Worm (Caenorhabditis elegans) whole organism, L2 larva: ENCODE measurements around the gene mltn-7.

Source experiments
- Y55F3AM.14 ChIP-seq: fragments of 200-800 bp; sonication (Bioruptor generic); optimal IDR thresholded peaks from 2 replicates; lab custom pipeline; 2018; ENCODE audit warnings: mild to moderate bottlenecking, missing genetic modification characterization, missing compliant biosample characterization
- ZK546.5 ChIP-seq: sonication (generic microtip); optimal IDR thresholded peaks from 2 replicates; lab custom pipeline; 2017; ENCODE audit warnings: missing biosample characterization, missing genetic modification characterization
- alr-1 ChIP-seq: fragments of 150-350 bp; optimal IDR thresholded peaks from 2 replicates; lab custom pipeline; 2014; ENCODE audit warnings: missing biosample characterization, missing genetic modification characterization
- aly-2 ChIP-seq: fragments of 150-350 bp; optimal IDR thresholded peaks from 2 replicates; lab custom pipeline; 2014; ENCODE audit warnings: missing biosample characterization, missing genetic modification characterization
- ama-1 ChIP-seq: fragments of 150-350 bp; optimal IDR thresholded peaks from 2 replicates; lab custom pipeline; 2018; ENCODE audit warnings: inconsistent platforms
- ceh-82 ChIP-seq: fragments of 150-350 bp; optimal IDR thresholded peaks from 2 replicates; lab custom pipeline; 2014; ENCODE audit warnings: missing biosample characterization, missing genetic modification characterization
- dmd-4 ChIP-seq: sonication (generic microtip); optimal IDR thresholded peaks from 2 replicates; lab custom pipeline; 2017; ENCODE audit warnings: missing biosample characterization, missing genetic modification characterization
- mdl-1 ChIP-seq, 2 experiments: fragments of 150-350 bp in 1 of 2; sonication (generic microtip) in 1 of 2; optimal IDR thresholded peaks; 2 replicates each; lab custom pipeline; 2017; ENCODE audit warnings: missing biosample characterization in 2 of 2, missing genetic modification characterization in 2 of 2
- nhr-77 ChIP-seq: fragments of 150-350 bp; optimal IDR thresholded peaks from 2 replicates; lab custom pipeline; 2014; ENCODE audit warnings: missing biosample characterization, missing genetic modification characterization
- skn-1 ChIP-seq: sonication (generic microtip); optimal IDR thresholded peaks from 2 replicates; lab custom pipeline; 2017; ENCODE audit warnings: missing biosample characterization, missing genetic modification characterization
- snpc-4 ChIP-seq: fragments of 150-350 bp; optimal IDR thresholded peaks from 2 replicates; lab custom pipeline; 2014; ENCODE audit warnings: missing biosample characterization, missing genetic modification characterization
- unc-39 ChIP-seq: fragments of 150-350 bp; optimal IDR thresholded peaks from 2 replicates; lab custom pipeline; 2014; ENCODE audit warnings: missing biosample characterization, missing genetic modification characterization
- ztf-11 ChIP-seq: sonication (generic microtip); optimal IDR thresholded peaks from 2 replicates; lab custom pipeline; 2017; ENCODE audit warnings: missing biosample characterization, missing genetic modification characterization
- ztf-4 ChIP-seq: fragments of 150-350 bp; optimal IDR thresholded peaks from 2 replicates; lab custom pipeline; 2014; ENCODE audit warnings: missing biosample characterization, missing genetic modification characterization

DNA sequence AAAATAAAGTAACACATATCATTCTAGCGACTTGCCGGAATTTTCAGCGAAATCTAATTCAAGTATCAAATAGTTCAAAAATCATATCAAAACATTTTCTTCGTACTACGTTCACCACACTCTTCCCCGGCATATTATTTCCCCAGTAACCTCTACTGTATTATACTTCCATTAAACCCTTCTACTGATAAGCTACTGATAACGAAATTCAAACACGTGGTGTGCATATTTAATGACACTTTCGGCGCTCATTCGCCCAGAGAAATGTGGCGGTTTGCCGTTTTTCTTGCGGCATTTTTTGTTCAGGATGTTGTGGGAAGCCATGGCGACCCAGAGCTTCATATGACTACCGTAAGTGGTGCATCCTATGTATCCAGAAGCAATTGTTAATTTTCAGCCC, 15.4 kb downstream of the mltn-7 start, which contains the start of gene lipl-5:
- TF ChIP-seq snpc-4 (tag; lab: Kevin White, UChicago) (no peak), skn-1 (tag; lab: Kevin White, UChicago) (no peak), nhr-77 (tag; lab: Kevin White, UChicago) (no peak), ama-1 (lab: Kevin White, UChicago) (no peak), Y55F3AM.14 (no peak), ceh-82 (tag; lab: Kevin White, UChicago) (no peak), ztf-4 (tag; lab: Kevin White, UChicago) (no peak), ZK546.5 (tag; lab: Kevin White, UChicago) (no peak), alr-1 (tag; lab: Kevin White, UChicago) (no peak), mdl-1 (tag; optimal IDR thresholded peaks at IDR 0.05; lab: Kevin White, UChicago) (no peak), aly-2 (no peak), ztf-11 (no peak), dmd-4 (no peak), unc-39 (tag; lab: Kevin White, UChicago) (no peak)
